Fruit fly (Drosophila melanogaster) whole organism, wandering third instar larva: ENCODE measurements around the gene CG12691.

Experiments used
- Myc ChIP-seq: fragments of >200 bp; optimal IDR thresholded peaks from 2 replicates; lab custom pipeline; 2017
- h ChIP-seq: fragments of 200-800 bp; sonication (Bioruptor generic); optimal IDR thresholded peaks from 3 replicates; lab custom pipeline; 2016; ENCODE audit warnings: missing biosample characterization, mild to moderate bottlenecking, missing genetic modification characterization
- sage ChIP-seq: fragments of 200-800 bp; sonication (Bioruptor generic); optimal IDR thresholded peaks from 2 replicates; lab custom pipeline; 2016; ENCODE audit warnings: missing biosample characterization, mild to moderate bottlenecking, missing genetic modification characterization

- TF ChIP-seq Myc (no peak), sage (no peak), h (GFP tag; lab: Kevin White, UChicago) (no peak)
These were observed 18.9 kb upstream of the CG12691 start, which contains the start of gene CG43134 for dm6 chrX:4247013-4247412.
